Fruit fly (Drosophila melanogaster) whole organism, embryonic: ENCODE measurements around the gene CG18180.

Source experiments
- Atf-2 ChIP-seq: fragments of 200-800 bp; sonication (Bioruptor generic); optimal IDR thresholded peaks from 2 replicates; lab custom pipeline; 2016; ENCODE audit warnings: missing biosample characterization, missing genetic modification characterization
- B-H2 ChIP-seq: fragments of 200-800 bp; sonication (Bioruptor generic); optimal IDR thresholded peaks from 2 replicates; lab custom pipeline; 2018; ENCODE audit warnings: missing biosample characterization, mild to moderate bottlenecking, missing genetic modification characterization
- CG12744 ChIP-seq: fragments of 200-800 bp; sonication (Bioruptor generic); optimal IDR thresholded peaks from 2 replicates; lab custom pipeline; 2016; ENCODE audit warnings: missing biosample characterization, missing genetic modification characterization
- CG14014 ChIP-seq: fragments of 200-800 bp; sonication (Bioruptor generic); IDR thresholded peaks from 2 replicates; pipeline ENCODE4 v1.3.6; 2022; ENCODE audit warnings: missing biosample characterization, missing genetic modification characterization
- CG15479 ChIP-seq: fragments of 200-800 bp; sonication (Bioruptor generic); optimal IDR thresholded peaks from 3 replicates; lab custom pipeline; 2019; ENCODE audit warnings: missing biosample characterization, mild to moderate bottlenecking, missing genetic modification characterization, moderate library complexity
- CG15514 ChIP-seq: fragments of 200-800 bp; sonication (Bioruptor generic); optimal IDR thresholded peaks from 3 replicates; lab custom pipeline; 2017; ENCODE audit warnings: missing biosample characterization, missing genetic modification characterization, mild to moderate bottlenecking, moderate library complexity, missing genetic modification reagents
- CG1602 ChIP-seq: fragments of 200-800 bp; sonication (Bioruptor generic); optimal IDR thresholded peaks from 3 replicates; lab custom pipeline; 2016; ENCODE audit warnings: missing biosample characterization, missing genetic modification characterization
- CG2116 ChIP-seq: fragments of 200-800 bp; sonication (Bioruptor generic); optimal IDR thresholded peaks from 3 replicates; lab custom pipeline; 2018; ENCODE audit warnings: missing biosample characterization, mild to moderate bottlenecking, missing genetic modification characterization
- CG2199 ChIP-seq: fragments of 200-800 bp; sonication (Bioruptor generic); IDR thresholded peaks from 3 replicates; pipeline ENCODE4 v1.3.6; 2022; ENCODE audit warnings: missing biosample characterization, missing genetic modification characterization
- CG2875 ChIP-seq: fragments of 200-800 bp; sonication (Bioruptor generic); optimal IDR thresholded peaks from 2 replicates; lab custom pipeline; 2017; ENCODE audit warnings: missing biosample characterization, mild to moderate bottlenecking, missing genetic modification characterization, missing genetic modification reagents
- CG2889 ChIP-seq: fragments of 200-800 bp; sonication (Bioruptor generic); IDR thresholded peaks from 3 replicates; pipeline ENCODE4 v1.3.6; 2022; ENCODE audit warnings: missing biosample characterization, missing genetic modification characterization
- CG30431 ChIP-seq: fragments of 200-800 bp; sonication (Bioruptor generic); optimal IDR thresholded peaks from 2 replicates; lab custom pipeline; 2017; ENCODE audit warnings: missing biosample characterization, missing genetic modification characterization
- CG7987 ChIP-seq: fragments of 200-800 bp; sonication (Bioruptor generic); optimal IDR thresholded peaks from 2 replicates; lab custom pipeline; 2018; ENCODE audit warnings: missing biosample characterization, mild to moderate bottlenecking, missing genetic modification characterization, moderate library complexity
- CG9727 ChIP-seq: fragments of 200-800 bp; sonication (Bioruptor generic); optimal IDR thresholded peaks from 3 replicates; lab custom pipeline; 2017; ENCODE audit warnings: missing biosample characterization, mild to moderate bottlenecking, missing genetic modification characterization
- CrebB ChIP-seq: fragments of 200-800 bp; sonication (Bioruptor generic); optimal IDR thresholded peaks from 3 replicates; lab custom pipeline; 2018; ENCODE audit warnings: missing biosample characterization, mild to moderate bottlenecking, missing genetic modification characterization
- Deaf1 ChIP-seq: fragments of 200-800 bp; optimal IDR thresholded peaks from 3 replicates; lab custom pipeline; 2019; ENCODE audit warnings: missing biosample characterization, mild to moderate bottlenecking, missing genetic modification characterization, moderate library complexity
- E2f2 ChIP-seq: fragments of 200-800 bp; sonication (Bioruptor generic); IDR thresholded peaks from 2 replicates; pipeline ENCODE4 v1.3.6; 2022; ENCODE audit warnings: missing biosample characterization, missing genetic modification characterization
- Fer1 ChIP-seq: fragments of 200-800 bp; sonication (Bioruptor generic); optimal IDR thresholded peaks from 2 replicates; lab custom pipeline; 2017; ENCODE audit warnings: missing biosample characterization, mild to moderate bottlenecking, missing genetic modification characterization
- Fer3 ChIP-seq: fragments of 200-800 bp; sonication (Bioruptor generic); optimal IDR thresholded peaks from 2 replicates; lab custom pipeline; 2018; ENCODE audit warnings: missing biosample characterization, mild to moderate bottlenecking, missing genetic modification characterization, moderate library complexity
- HLHmδ ChIP-seq: fragments of 200-800 bp; sonication (Bioruptor generic); optimal IDR thresholded peaks from 2 replicates; lab custom pipeline; 2018; ENCODE audit warnings: missing biosample characterization, mild to moderate bottlenecking, missing genetic modification characterization, moderate library complexity
- Kr ChIP-seq: fragments of 200-800 bp; sonication (Bioruptor generic); optimal IDR thresholded peaks from 2 replicates; lab custom pipeline; 2017; ENCODE audit warnings: missing biosample characterization, mild to moderate bottlenecking, missing genetic modification characterization
- MESR4 ChIP-seq: fragments of 200-800 bp; sonication (Bioruptor generic); optimal IDR thresholded peaks from 2 replicates; lab custom pipeline; 2018; ENCODE audit warnings: missing biosample characterization, mild to moderate bottlenecking, missing genetic modification characterization, moderate library complexity
- Nf-YA ChIP-seq: fragments of 200-800 bp; sonication (Bioruptor generic); IDR thresholded peaks from 2 replicates; pipeline ENCODE4 v1.3.6; 2022; ENCODE audit warnings: missing biosample characterization, missing genetic modification characterization
- Oli ChIP-seq: fragments of 200-800 bp; sonication (Bioruptor generic); optimal IDR thresholded peaks from 2 replicates; lab custom pipeline; 2018; ENCODE audit warnings: missing biosample characterization, mild to moderate bottlenecking, missing genetic modification characterization, moderate library complexity
- Trl ChIP-seq, 3 experiments: fragments of >200 bp in 2 of 3; fragments of 200-800 bp in 1 of 3; sonication (Bioruptor generic) in 1 of 3; optimal IDR thresholded peaks; 2 replicates in 1 of 3; 3 replicates in 2 of 3; lab custom pipeline; 2016 to 2017; ENCODE audit warnings: missing biosample characterization in 1 of 3, missing genetic modification characterization in 1 of 3
- btn ChIP-seq: fragments of 200-800 bp; sonication (Bioruptor generic); optimal IDR thresholded peaks from 2 replicates; lab custom pipeline; 2016; ENCODE audit warnings: missing biosample characterization, missing genetic modification characterization
- cg ChIP-seq: fragments of 200-800 bp; sonication (Bioruptor generic); optimal IDR thresholded peaks from 3 replicates; lab custom pipeline; 2019; ENCODE audit warnings: missing biosample characterization, mild to moderate bottlenecking, missing genetic modification characterization, moderate library complexity
- chm ChIP-seq: fragments of 200-800 bp; sonication (Bioruptor generic); IDR thresholded peaks from 2 replicates; pipeline ENCODE4 v1.3.6; 2022; ENCODE audit warnings: missing biosample characterization, missing genetic modification characterization
- eve ChIP-seq, 2 experiments: fragments of >200 bp; optimal IDR thresholded peaks; 2 replicates each; lab custom pipeline; 2017; ENCODE audit warnings: missing biosample characterization in 2 of 2, missing genetic modification characterization in 2 of 2
- fd64A ChIP-seq: fragments of 200-800 bp; sonication (Bioruptor generic); optimal IDR thresholded peaks from 3 replicates; lab custom pipeline; 2018; ENCODE audit warnings: missing biosample characterization, mild to moderate bottlenecking, missing genetic modification characterization
- grau ChIP-seq: fragments of 200-800 bp; optimal IDR thresholded peaks from 3 replicates; lab custom pipeline; 2019; ENCODE audit warnings: missing biosample characterization, mild to moderate bottlenecking, missing genetic modification characterization, moderate library complexity
- knrl ChIP-seq: fragments of 200-800 bp; sonication (Bioruptor generic); IDR thresholded peaks from 3 replicates; pipeline ENCODE4 v1.3.6; 2022; ENCODE audit warnings: missing biosample characterization, missing genetic modification characterization; ENCODE audit not compliant: partially characterized antibody
- lab ChIP-seq: fragments of 200-800 bp; sonication (Bioruptor generic); optimal IDR thresholded peaks from 3 replicates; lab custom pipeline; 2017; ENCODE audit warnings: missing biosample characterization, missing genetic modification characterization, mild to moderate bottlenecking, moderate library complexity, missing genetic modification reagents
- maf-S ChIP-seq: fragments of 200-800 bp; sonication (Bioruptor generic); optimal IDR thresholded peaks from 2 replicates; lab custom pipeline; 2016; ENCODE audit warnings: missing biosample characterization, missing genetic modification characterization
- mld ChIP-seq: fragments of 200-800 bp; sonication (Bioruptor generic); IDR thresholded peaks from 3 replicates; pipeline ENCODE4 v1.3.6; 2022; ENCODE audit warnings: missing biosample characterization, missing genetic modification characterization; ENCODE audit not compliant: partially characterized antibody
- row ChIP-seq: fragments of 200-800 bp; sonication (Bioruptor generic); IDR thresholded peaks from 3 replicates; pipeline ENCODE4 v1.3.6; 2022; ENCODE audit warnings: missing biosample characterization, missing genetic modification characterization
- schlank ChIP-seq: fragments of 200-800 bp; sonication (Bioruptor generic); optimal IDR thresholded peaks from 2 replicates; lab custom pipeline; 2018; ENCODE audit warnings: missing biosample characterization, mild to moderate bottlenecking, missing genetic modification characterization
- sim ChIP-seq: fragments of 200-800 bp; sonication (Bioruptor generic); IDR thresholded peaks from 2 replicates; pipeline ENCODE4 v1.3.6; 2022; ENCODE audit warnings: missing biosample characterization, missing genetic modification characterization
- sqz ChIP-seq: fragments of 200-800 bp; sonication (Bioruptor generic); optimal IDR thresholded peaks from 3 replicates; lab custom pipeline; 2018; ENCODE audit warnings: missing biosample characterization, mild to moderate bottlenecking, missing genetic modification characterization
- sug ChIP-seq: fragments of 200-800 bp; optimal IDR thresholded peaks from 2 replicates; lab custom pipeline; 2019; ENCODE audit warnings: missing biosample characterization, mild to moderate bottlenecking, missing genetic modification characterization, moderate library complexity
- tup ChIP-seq: fragments of 200-800 bp; sonication (Bioruptor generic); optimal IDR thresholded peaks from 2 replicates; lab custom pipeline; 2016; ENCODE audit warnings: missing biosample characterization, mild to moderate bottlenecking, missing genetic modification characterization, moderate library complexity
- yki ChIP-seq: fragments of >200 bp; optimal IDR thresholded peaks from 3 replicates; lab custom pipeline; 2018
- z ChIP-seq: fragments of 200-800 bp; sonication (Bioruptor generic); IDR thresholded peaks from 3 replicates; pipeline ENCODE4 v1.3.6; 2022; ENCODE audit warnings: missing biosample characterization, missing genetic modification characterization

The CG18180 gene

dm6 chr3L:9614589-9615442, 26.0 kb upstream of the CG18180 start, which contains the start of gene LanB2 (continued):
- TF ChIP-seq Nf-YA (GFP tag; lab: Robert Waterston, UW) = 0 out of 2 replicates have a peak, but pooled peaks have one; percentile 14
- TF ChIP-seq sqz = peak; percentile 23
- peak; percentile 6 for TF ChIP-seq CG9727
- peak; percentile 99 for TF ChIP-seq z (GFP tag; lab: Robert Waterston, UW)
- no peak for TF ChIP-seq grau (tag; lab: Kevin White, UChicago)
- peak; percentile 67 for TF ChIP-seq HLHmδ (GFP tag; lab: Kevin White, UChicago)
- TF ChIP-seq schlank (tag; lab: Kevin White, UChicago) = peak; percentile 54
- TF ChIP-seq CG2199 (GFP tag; lab: Robert Waterston, UW) = peak; percentile 52; the same call in 1 of the 3 replicates
- TF ChIP-seq E2f2 (GFP tag; lab: Robert Waterston, UW) = no peak
- peak; percentile 14 for TF ChIP-seq CG15514 (GFP tag; lab: Kevin White, UChicago)
- TF ChIP-seq sim (GFP tag; lab: Robert Waterston, UW) = 0 out of 2 replicates have a peak, but pooled peaks have one; percentile 15
- TF ChIP-seq tup (GFP tag; lab: Kevin White, UChicago) = no peak
- TF ChIP-seq cg (GFP tag; lab: Kevin White, UChicago) = peak; percentile 88
- no peak for TF ChIP-seq eve (GFP tag; optimal IDR thresholded peaks at IDR 0.05; lab: Kevin White, UChicago)
- peak; percentile 3 for TF ChIP-seq CG2116
- TF ChIP-seq fd64A (GFP tag; lab: Kevin White, UChicago) = peak; percentile 29
- no peak for TF ChIP-seq Kr (GFP tag; lab: Kevin White, UChicago)
- TF ChIP-seq B-H2 (GFP tag; lab: Kevin White, UChicago) = peak; percentile 47
- TF ChIP-seq CG14014 (GFP tag; lab: Robert Waterston, UW) = 0 out of 2 replicates have a peak, but pooled peaks have one; percentile 18
- peak; percentile 57; the same call in 1 of the 3 replicates for TF ChIP-seq mld (GFP tag; lab: Robert Waterston, UW)
- peak; percentile 32 for TF ChIP-seq sug (tag; lab: Kevin White, UChicago)
- TF ChIP-seq CG7987 = peak; percentile 16
- no peak for TF ChIP-seq CG12744 (GFP tag; lab: Kevin White, UChicago)
- TF ChIP-seq row (GFP tag; lab: Robert Waterston, UW) = no peak
- TF ChIP-seq Atf-2 (GFP tag; lab: Kevin White, UChicago) = no peak
- TF ChIP-seq CG15479 (GFP tag; lab: Kevin White, UChicago) = peak; percentile 58
- TF ChIP-seq Deaf1 (tag; lab: Kevin White, UChicago) = peak; percentile 87
- no peak for TF ChIP-seq btn (GFP tag; lab: Kevin White, UChicago)
- TF ChIP-seq yki (lab: Kevin White, UChicago) = no peak
- peak; percentile 63 to 71 for TF ChIP-seq Trl (optimal IDR thresholded peaks at IDR 0.05; lab: Kevin White, UChicago)
- TF ChIP-seq Trl (GFP tag; optimal IDR thresholded peaks at IDR 0.05; lab: Kevin White, UChicago) = no peak
- TF ChIP-seq CG2875 (GFP tag; lab: Kevin White, UChicago) = no peak
- TF ChIP-seq Fer1 (GFP tag; lab: Kevin White, UChicago) = peak; percentile 44
- no peak for TF ChIP-seq maf-S
- TF ChIP-seq CG30431 = no peak
- TF ChIP-seq MESR4 (GFP tag; lab: Kevin White, UChicago) = peak; percentile 2
- peak; percentile 5 for TF ChIP-seq Fer3 (tag; lab: Kevin White, UChicago)
- peak; percentile 64 for TF ChIP-seq CrebB
- no peak for TF ChIP-seq CG1602 (GFP tag; lab: Kevin White, UChicago)
- TF ChIP-seq chm (GFP tag; lab: Robert Waterston, UW) = 0 out of 2 replicates have a peak, but pooled peaks have one; percentile 44
- no peak for TF ChIP-seq Oli (tag; lab: Kevin White, UChicago)
- no peak for TF ChIP-seq knrl (GFP tag; lab: Robert Waterston, UW)
- peak; percentile 49 for TF ChIP-seq lab (GFP tag; lab: Kevin White, UChicago)
- TF ChIP-seq CG2889 (GFP tag; lab: Robert Waterston, UW) = no peak
